Fruit fly (Drosophila melanogaster): Measurements from ENCODE around the gene CG14445.

CG14445 gene

dm6 chrX:6193183-6193810, 43.8 kb upstream of the CG14445 start (continued):
- TF ChIP-seq cwo (GFP tag; optimal IDR thresholded peaks at IDR 0.05) (peak; percentile 80), Atf-2 (GFP tag; optimal IDR thresholded peaks at IDR 0.05) (no peak), CG18476 (GFP tag; optimal IDR thresholded peaks at IDR 0.05) (peak; percentile 55), ash1 (GFP tag; optimal IDR thresholded peaks at IDR 0.05) (no peak), NC2α (GFP tag; optimal IDR thresholded peaks at IDR 0.05) (no peak), CG13424 (tag; optimal IDR thresholded peaks at IDR 0.05) (peak; percentile 86), Atf3 (GFP tag; optimal IDR thresholded peaks at IDR 0.05) (no peak), rib (GFP tag; IDR thresholded peaks at IDR 0.05) (peak; percentile 73; the same call in 1 of the 2 replicates), Max (GFP tag; optimal IDR thresholded peaks at IDR 0.05) (peak; percentile 51), Hr78 (GFP tag; optimal IDR thresholded peaks at IDR 0.05) (peak in 1 of 2 experiments; percentile 16), CG33213 (GFP tag; optimal IDR thresholded peaks at IDR 0.05) (no peak), twi (tag; optimal IDR thresholded peaks at IDR 0.05) (no peak), C15 (GFP tag; IDR thresholded peaks at IDR 0.05) (peak; percentile 58; the same call in 1 of the 3 replicates), Abd-B (GFP tag; optimal IDR thresholded peaks at IDR 0.05) (peak; percentile 54), CG32532 (GFP tag; IDR thresholded peaks at IDR 0.05) (peak; percentile 89), crc (GFP tag; optimal IDR thresholded peaks at IDR 0.05) (no peak), CG16863 (GFP tag; optimal IDR thresholded peaks at IDR 0.05) (no peak), CG1233 (GFP tag; optimal IDR thresholded peaks at IDR 0.05) (peak; percentile 60), Dbx (GFP tag; IDR thresholded peaks at IDR 0.05) (peak; percentile 90), CG4328 (GFP tag; optimal IDR thresholded peaks at IDR 0.05) (peak; percentile 14), stwl (tag; optimal IDR thresholded peaks at IDR 0.05) (no peak), Taf1 (GFP tag; IDR thresholded peaks at IDR 0.05) (peak; percentile 73), wor (GFP tag; IDR thresholded peaks at IDR 0.05) (peak; percentile 87), Mrtf (GFP tag; IDR thresholded peaks at IDR 0.05) (peak; percentile 88), zfh1 (GFP tag; IDR thresholded peaks at IDR 0.05) (peak; percentile 91), CG32772 (GFP tag; IDR thresholded peaks at IDR 0.05) (peak; percentile 87), trem (tag; optimal IDR thresholded peaks at IDR 0.05) (no peak), CG3281 (GFP tag; optimal IDR thresholded peaks at IDR 0.05) (peak; percentile 79), Xbp1 (GFP tag; optimal IDR thresholded peaks at IDR 0.05) (peak; percentile 72), NC2β (GFP tag; optimal IDR thresholded peaks at IDR 0.05) (no peak), CG5953 (GFP tag; IDR thresholded peaks at IDR 0.05) (peak; percentile 70), CG8388 (GFP tag; optimal IDR thresholded peaks at IDR 0.05) (peak; percentile 74), run (tag; optimal IDR thresholded peaks at IDR 0.05) (peak; percentile 66), slbo (GFP tag; IDR thresholded peaks at IDR 0.05) (peak; percentile 93), zfh2 (GFP tag; optimal IDR thresholded peaks at IDR 0.05) (peak; percentile 24), pum (GFP tag; optimal IDR thresholded peaks at IDR 0.05) (no peak), CG12219 (GFP tag; optimal IDR thresholded peaks at IDR 0.05) (peak; percentile 33), fu2 (GFP tag; optimal IDR thresholded peaks at IDR 0.05) (no peak), CG12942 (GFP tag; optimal IDR thresholded peaks at IDR 0.05) (peak; percentile 46), tgo (GFP tag; IDR thresholded peaks at IDR 0.05) (peak; percentile 93), CG2199 (GFP tag; IDR thresholded peaks at IDR 0.05) (no peak), gce (GFP tag; IDR thresholded peaks at IDR 0.05) (peak; percentile 86), CG32767 (GFP tag; IDR thresholded peaks at IDR 0.05) (peak; percentile 85), ken (GFP tag; IDR thresholded peaks at IDR 0.05) (peak; percentile 81), chinmo (GFP tag; IDR thresholded peaks at IDR 0.05; ENCODE audit: partially characterized antibody) (no peak), CG15011 (GFP tag; optimal IDR thresholded peaks at IDR 0.05) (peak; percentile 66), z (GFP tag; IDR thresholded peaks at IDR 0.05) (no peak), gt (GFP tag; IDR thresholded peaks at IDR 0.05) (0 out of 2 replicates have a peak, but pooled peaks have one; percentile 53), exex (tag; optimal IDR thresholded peaks at IDR 0.05) (peak; percentile 39), repo (GFP tag; optimal IDR thresholded peaks at IDR 0.05) (no peak), ci (GFP tag; IDR thresholded peaks at IDR 0.05) (peak; percentile 90)

Data from whole organism, embryonic.